Fruit fly (Drosophila melanogaster) whole organism, embryonic: ENCODE measurements around the gene CG31103.

ENCODE experiments used
- Asciz ChIP-seq: fragments of 200-800 bp; sonication (Bioruptor generic); optimal IDR thresholded peaks from 2 replicates; lab custom pipeline; 2017; ENCODE audit warnings: missing biosample characterization, mild to moderate bottlenecking, missing genetic modification characterization, missing genetic modification reagents
- CG12299 ChIP-seq: fragments of 200-800 bp; sonication (Bioruptor generic); optimal IDR thresholded peaks from 2 replicates; lab custom pipeline; 2018; ENCODE audit warnings: missing biosample characterization, mild to moderate bottlenecking, missing genetic modification characterization
- CG12744 ChIP-seq: fragments of 200-800 bp; sonication (Bioruptor generic); optimal IDR thresholded peaks from 2 replicates; lab custom pipeline; 2016; ENCODE audit warnings: missing biosample characterization, missing genetic modification characterization
- CG12769 ChIP-seq: fragments of 200-800 bp; sonication (Bioruptor generic); optimal IDR thresholded peaks from 2 replicates; lab custom pipeline; 2019; ENCODE audit warnings: missing biosample characterization, mild to moderate bottlenecking, missing genetic modification characterization, moderate library complexity
- CG13775 ChIP-seq: fragments of 200-800 bp; sonication (Bioruptor generic); optimal IDR thresholded peaks from 3 replicates; lab custom pipeline; 2017; ENCODE audit warnings: missing biosample characterization, mild to moderate bottlenecking, missing genetic modification characterization
- CG14441 ChIP-seq: fragments of 200-800 bp; sonication (Bioruptor generic); IDR thresholded peaks from 2 replicates; pipeline ENCODE4 v1.3.6; 2022; ENCODE audit warnings: missing biosample characterization, missing genetic modification characterization
- CG15073 ChIP-seq: fragments of 200-800 bp; sonication (Bioruptor generic); optimal IDR thresholded peaks from 2 replicates; lab custom pipeline; 2016; ENCODE audit warnings: missing biosample characterization, missing genetic modification characterization
- CG1647 ChIP-seq: fragments of 200-800 bp; sonication (Bioruptor generic); optimal IDR thresholded peaks from 3 replicates; lab custom pipeline; 2016; ENCODE audit warnings: missing biosample characterization, missing genetic modification characterization
- CG18262 ChIP-seq: fragments of 200-800 bp; optimal IDR thresholded peaks from 3 replicates; lab custom pipeline; 2019; ENCODE audit warnings: missing biosample characterization, mild to moderate bottlenecking, missing genetic modification characterization, moderate library complexity
- CG18619 ChIP-seq: fragments of 200-800 bp; sonication (Bioruptor generic); optimal IDR thresholded peaks from 3 replicates; lab custom pipeline; 2017; ENCODE audit warnings: missing biosample characterization, mild to moderate bottlenecking, missing genetic modification characterization
- CG2678 ChIP-seq: fragments of 200-800 bp; sonication (Bioruptor generic); optimal IDR thresholded peaks from 3 replicates; lab custom pipeline; 2019; ENCODE audit warnings: missing biosample characterization, mild to moderate bottlenecking, missing genetic modification characterization, moderate library complexity
- CG2712 ChIP-seq: fragments of 200-800 bp; optimal IDR thresholded peaks from 3 replicates; lab custom pipeline; 2019; ENCODE audit warnings: missing biosample characterization, mild to moderate bottlenecking, missing genetic modification characterization, moderate library complexity
- CG32532 ChIP-seq: fragments of 200-800 bp; sonication (Bioruptor generic); IDR thresholded peaks from 2 replicates; pipeline ENCODE4 v1.3.6; 2022; ENCODE audit warnings: missing biosample characterization, missing genetic modification characterization
- CG8089 ChIP-seq: fragments of 200-800 bp; sonication (Bioruptor generic); optimal IDR thresholded peaks from 3 replicates; lab custom pipeline; 2016; ENCODE audit warnings: missing biosample characterization, missing genetic modification characterization
- CrebB ChIP-seq: fragments of 200-800 bp; sonication (Bioruptor generic); optimal IDR thresholded peaks from 3 replicates; lab custom pipeline; 2018; ENCODE audit warnings: missing biosample characterization, mild to moderate bottlenecking, missing genetic modification characterization
- Deaf1 ChIP-seq: fragments of 200-800 bp; optimal IDR thresholded peaks from 3 replicates; lab custom pipeline; 2019; ENCODE audit warnings: missing biosample characterization, mild to moderate bottlenecking, missing genetic modification characterization, moderate library complexity
- Dip2 ChIP-seq: fragments of 200-800 bp; sonication (Bioruptor generic); IDR thresholded peaks from 2 replicates; pipeline ENCODE4 v1.3.6; 2022; ENCODE audit warnings: missing biosample characterization, missing genetic modification characterization
- Ets65A ChIP-seq: fragments of 200-800 bp; sonication (Bioruptor generic); peaks from one replicate; lab custom pipeline; 2016; ENCODE audit warnings: missing biosample characterization, missing genetic modification characterization
- GATAe ChIP-seq: fragments of 200-800 bp; sonication (Bioruptor generic); conservative IDR thresholded peaks from 2 replicates; pipeline ENCODE4 v1.3.6; 2022; ENCODE audit warnings: missing biosample characterization, missing genetic modification characterization
- Gsc ChIP-seq: fragments of 200-800 bp; sonication (Bioruptor generic); IDR thresholded peaks from 2 replicates; pipeline ENCODE4 v1.3.6; 2022; ENCODE audit warnings: missing biosample characterization, missing genetic modification characterization
- Hey ChIP-seq: fragments of 200-800 bp; sonication (Bioruptor generic); optimal IDR thresholded peaks from 3 replicates; lab custom pipeline; 2018; ENCODE audit warnings: missing biosample characterization, mild to moderate bottlenecking, missing genetic modification characterization
- Mes4 ChIP-seq: fragments of 200-800 bp; sonication (Bioruptor generic); optimal IDR thresholded peaks from 2 replicates; lab custom pipeline; 2016; ENCODE audit warnings: missing biosample characterization, missing genetic modification characterization
- Nf-YC ChIP-seq: fragments of 200-800 bp; optimal IDR thresholded peaks from 3 replicates; lab custom pipeline; 2019; ENCODE audit warnings: missing biosample characterization, mild to moderate bottlenecking, missing genetic modification characterization, moderate library complexity
- Opbp ChIP-seq: fragments of 200-800 bp; sonication (Bioruptor generic); IDR thresholded peaks from 3 replicates; pipeline ENCODE4 v1.3.6; 2022; ENCODE audit warnings: missing biosample characterization, missing genetic modification characterization; ENCODE audit not compliant: partially characterized antibody
- Spps ChIP-seq: fragments of 200-800 bp; sonication (Bioruptor generic); optimal IDR thresholded peaks from 2 replicates; lab custom pipeline; 2018; ENCODE audit warnings: missing biosample characterization, mild to moderate bottlenecking, missing genetic modification characterization
- Taf1 ChIP-seq: fragments of 200-800 bp; sonication (Bioruptor generic); IDR thresholded peaks from 2 replicates; pipeline ENCODE4 v1.3.6; 2022; ENCODE audit warnings: missing biosample characterization, missing genetic modification characterization
- Vsx1 ChIP-seq: fragments of 200-800 bp; sonication (Bioruptor generic); optimal IDR thresholded peaks from 2 replicates; lab custom pipeline; 2017; ENCODE audit warnings: missing biosample characterization, mild to moderate bottlenecking, missing genetic modification characterization, missing genetic modification reagents
- abd-A ChIP-seq: fragments of 200-800 bp; sonication (Bioruptor generic); optimal IDR thresholded peaks from 3 replicates; lab custom pipeline; 2019; ENCODE audit warnings: missing biosample characterization, mild to moderate bottlenecking, missing genetic modification characterization, moderate library complexity
- cato ChIP-seq: fragments of 200-800 bp; sonication (Bioruptor generic); optimal IDR thresholded peaks from 2 replicates; lab custom pipeline; 2016; ENCODE audit warnings: missing biosample characterization, missing genetic modification characterization, borderline replicate concordance
- cg ChIP-seq: fragments of 200-800 bp; sonication (Bioruptor generic); optimal IDR thresholded peaks from 3 replicates; lab custom pipeline; 2019; ENCODE audit warnings: missing biosample characterization, mild to moderate bottlenecking, missing genetic modification characterization, moderate library complexity
- disco-r ChIP-seq: fragments of 200-800 bp; sonication (Bioruptor generic); optimal IDR thresholded peaks from 2 replicates; lab custom pipeline; 2016; ENCODE audit warnings: missing biosample characterization, missing genetic modification characterization
- grn ChIP-seq: fragments of 200-800 bp; sonication (Bioruptor generic); optimal IDR thresholded peaks from 3 replicates; lab custom pipeline; 2017; ENCODE audit warnings: missing biosample characterization, missing genetic modification characterization
- h ChIP-seq: fragments of >200 bp; optimal IDR thresholded peaks from 2 replicates; lab custom pipeline; 2017
- ind ChIP-seq: fragments of 200-800 bp; sonication (Bioruptor generic); optimal IDR thresholded peaks from 3 replicates; lab custom pipeline; 2016; ENCODE audit warnings: missing biosample characterization, missing genetic modification characterization
- kay ChIP-seq: fragments of 200-800 bp; sonication (Bioruptor generic); optimal IDR thresholded peaks from 2 replicates; lab custom pipeline; 2016; ENCODE audit warnings: missing biosample characterization, missing genetic modification characterization
- lov ChIP-seq, 2 experiments: fragments of 200-800 bp in 1 of 2; fragments of >200 bp in 1 of 2; sonication (Bioruptor generic) in 1 of 2; IDR thresholded peaks in 1 of 2; optimal IDR thresholded peaks in 1 of 2; 2 replicates in 1 of 2; 3 replicates in 1 of 2; pipeline versions ENCODE4 v1.3.6 to Lab custom; 2017 to 2022; ENCODE audit warnings: missing biosample characterization in 1 of 2, missing genetic modification characterization in 1 of 2
- p53 ChIP-seq: fragments of 200-800 bp; sonication (Bioruptor generic); optimal IDR thresholded peaks from 2 replicates; lab custom pipeline; 2016; ENCODE audit warnings: missing biosample characterization, missing genetic modification characterization
- peb ChIP-seq: fragments of 200-800 bp; sonication (Bioruptor generic); IDR thresholded peaks from 2 replicates; pipeline ENCODE4 v1.3.6; 2022; ENCODE audit warnings: missing biosample characterization, missing genetic modification characterization
- pnt ChIP-seq: fragments of 200-800 bp; sonication (Bioruptor generic); optimal IDR thresholded peaks from 3 replicates; lab custom pipeline; 2016; ENCODE audit warnings: missing biosample characterization, missing genetic modification characterization
- pros ChIP-seq: fragments of 200-800 bp; sonication (Bioruptor generic); optimal IDR thresholded peaks from 3 replicates; lab custom pipeline; 2019; ENCODE audit warnings: missing biosample characterization, mild to moderate bottlenecking, missing genetic modification characterization, moderate library complexity
- pum ChIP-seq: fragments of 200-800 bp; sonication (Bioruptor generic); optimal IDR thresholded peaks from 2 replicates; lab custom pipeline; 2016; ENCODE audit warnings: missing biosample characterization, missing genetic modification characterization
- so ChIP-seq: fragments of 200-800 bp; sonication (Bioruptor generic); IDR thresholded peaks from 3 replicates; pipeline ENCODE4 v1.3.6; 2022; ENCODE audit warnings: missing biosample characterization, missing genetic modification characterization
- tll ChIP-seq, 2 experiments: fragments of 200-800 bp in 1 of 2; fragments of >200 bp in 1 of 2; sonication (Bioruptor generic) in 1 of 2; optimal IDR thresholded peaks; 2 replicates each; lab custom pipeline; 2017 to 2019; ENCODE audit warnings: missing biosample characterization in 2 of 2, missing genetic modification characterization in 2 of 2, mild to moderate bottlenecking in 1 of 2, moderate library complexity in 1 of 2
- vfl ChIP-seq: fragments of 200-800 bp; sonication (Bioruptor generic); optimal IDR thresholded peaks from 2 replicates; lab custom pipeline; 2016; ENCODE audit warnings: missing biosample characterization, missing genetic modification characterization
- wek ChIP-seq: fragments of 200-800 bp; sonication (Bioruptor generic); optimal IDR thresholded peaks from 3 replicates; lab custom pipeline; 2018; ENCODE audit warnings: missing biosample characterization, mild to moderate bottlenecking, missing genetic modification characterization, moderate library complexity

CG31103 gene

dm6 chr3R:25178521-25178920 lies 40.6 kb upstream of the CG31103 start (continued):
- no peak for TF ChIP-seq p53 (GFP tag; lab: Kevin White, UChicago)
- TF ChIP-seq Nf-YC, result no peak
- peak; percentile 13 for TF ChIP-seq CrebB (tag; lab: Kevin White, UChicago)
- peak; percentile 38 for TF ChIP-seq CG12744 (GFP tag; lab: Kevin White, UChicago)
- no peak for TF ChIP-seq lov (optimal IDR thresholded peaks at IDR 0.05; lab: Kevin White, UChicago)
- 0 out of 3 replicates have a peak, but pooled peaks have one; percentile 23 for TF ChIP-seq lov (GFP tag; IDR thresholded peaks at IDR 0.05; lab: Robert Waterston, UW)
- no peak for TF ChIP-seq ind (GFP tag; lab: Kevin White, UChicago)
- TF ChIP-seq kay (GFP tag; lab: Kevin White, UChicago), result no peak
- TF ChIP-seq CG13775 (GFP tag; lab: Kevin White, UChicago), result peak; percentile 77
- peak; percentile 3 for TF ChIP-seq pnt
- TF ChIP-seq Spps (tag; lab: Kevin White, UChicago), result peak; percentile 2
- peak; percentile 6 for TF ChIP-seq CG2678 (tag; lab: Kevin White, UChicago)
- TF ChIP-seq Ets65A (GFP tag; lab: Kevin White, UChicago), result no peak
- peak; percentile 31 for TF ChIP-seq Asciz (GFP tag; lab: Kevin White, UChicago)
- peak; percentile 16 for TF ChIP-seq cato (GFP tag; lab: Kevin White, UChicago)
- TF ChIP-seq Opbp (GFP tag; lab: Robert Waterston, UW), result no peak
- TF ChIP-seq Mes4 (GFP tag; lab: Kevin White, UChicago), result peak; percentile 53
- TF ChIP-seq Deaf1 (tag; lab: Kevin White, UChicago), result no peak
- TF ChIP-seq grn (GFP tag; lab: Kevin White, UChicago), result no peak
- TF ChIP-seq CG14441 (GFP tag; lab: Robert Waterston, UW), result peak; percentile 63
- TF ChIP-seq peb (GFP tag; lab: Robert Waterston, UW), result 0 out of 2 replicates have a peak, but pooled peaks have one; percentile 7
- TF ChIP-seq pum (GFP tag; lab: Kevin White, UChicago), result no peak
- peak; percentile 78; the same call in 2 of the 3 replicates for TF ChIP-seq so (GFP tag; lab: Robert Waterston, UW)
- peak; percentile 80 for TF ChIP-seq CG2712 (tag; lab: Kevin White, UChicago)
- TF ChIP-seq wek (GFP tag; lab: Kevin White, UChicago), result no peak
- no peak for TF ChIP-seq h (lab: Kevin White, UChicago)
- peak; percentile 27 for TF ChIP-seq CG18619
- TF ChIP-seq disco-r (GFP tag; lab: Kevin White, UChicago), result no peak
- no peak for TF ChIP-seq Vsx1 (GFP tag; lab: Kevin White, UChicago)
- no peak for TF ChIP-seq Taf1
- TF ChIP-seq CG12299, result no peak
- TF ChIP-seq CG1647 (GFP tag; lab: Kevin White, UChicago), result no peak
- peak; percentile 43 for TF ChIP-seq CG8089
- TF ChIP-seq Gsc (GFP tag; lab: Robert Waterston, UW), result no peak
- peak; percentile 80 for TF ChIP-seq CG18262
- no peak for TF ChIP-seq Dip2 (GFP tag; lab: Robert Waterston, UW)
- no peak for TF ChIP-seq GATAe (GFP tag; lab: Robert Waterston, UW)
- TF ChIP-seq, all 482 proteins: peak for 243

dm6 chr3R:25181424-25181823 lies 37.7 kb upstream of the CG31103 start:
- TF ChIP-seq tll (GFP tag; optimal IDR thresholded peaks at IDR 0.05; lab: Kevin White, UChicago), result peak in 1 of 2 experiments; percentile 27
- TF ChIP-seq CG12769 (tag; lab: Kevin White, UChicago), result no peak
- TF ChIP-seq pros (GFP tag; lab: Kevin White, UChicago), result peak; percentile 83
- TF ChIP-seq CG15073 (GFP tag; lab: Kevin White, UChicago), result no peak
- no peak for TF ChIP-seq vfl (GFP tag; lab: Kevin White, UChicago)
- TF ChIP-seq Hey (tag; lab: Kevin White, UChicago), result peak; percentile 52
- no peak for TF ChIP-seq CG32532
- no peak for TF ChIP-seq abd-A (tag; lab: Kevin White, UChicago)
- peak; percentile 29 for TF ChIP-seq cg
